Worm (Caenorhabditis elegans) whole organism, midembryonic: Measurements from ENCODE around the gene srbc-58.

Experiments
- T22C8.4 ChIP-seq: fragments of 200-800 bp; sonication (Bioruptor generic); IDR thresholded peaks from 2 replicates; pipeline ENCODE4 v1.3.6; 2022; ENCODE audit warnings: missing genetic modification characterization, missing compliant biosample characterization
- cog-1 ChIP-seq: sonication (generic microtip); optimal IDR thresholded peaks from 2 replicates; lab custom pipeline; 2016; ENCODE audit warnings: missing genetic modification characterization, missing compliant biosample characterization
- flt-1 ChIP-seq: fragments of 200-800 bp; sonication (Bioruptor generic); IDR thresholded peaks from 2 replicates; pipeline ENCODE4 v1.3.6; 2022; ENCODE audit warnings: missing genetic modification characterization, missing compliant biosample characterization
- klf-2 ChIP-seq: fragments of 200-800 bp; sonication (Bioruptor generic); conservative IDR thresholded peaks from 2 replicates; pipeline ENCODE4 v1.3.6; 2022; ENCODE audit warnings: missing genetic modification reagents, missing genetic modification characterization, missing compliant biosample characterization
- med-1 ChIP-seq: sonication (generic microtip); optimal IDR thresholded peaks from 2 replicates; lab custom pipeline; 2017; ENCODE audit warnings: missing genetic modification characterization, mild to moderate bottlenecking, missing compliant biosample characterization, antibody characterized with exemption, missing genetic modification reagents; ENCODE audit not compliant: insufficient read depth
- ref-1 ChIP-seq: fragments of 200-800 bp; sonication (Bioruptor generic); conservative IDR thresholded peaks from 2 replicates; pipeline ENCODE4 v1.3.6; 2022; ENCODE audit warnings: missing genetic modification reagents, missing genetic modification characterization, missing compliant biosample characterization
- tab-1 ChIP-seq: fragments of 200-800 bp; sonication (Bioruptor generic); IDR thresholded peaks from 2 replicates; pipeline ENCODE4 v1.3.6; 2022; ENCODE audit warnings: missing genetic modification characterization, missing compliant biosample characterization
- ztf-23 ChIP-seq: fragments of 200-800 bp; sonication (Bioruptor generic); IDR thresholded peaks from 2 replicates; pipeline ENCODE4 v1.3.6; 2022; ENCODE audit warnings: missing genetic modification reagents, missing genetic modification characterization, missing compliant biosample characterization
- ztf-29 ChIP-seq: fragments of 200-800 bp; sonication (Bioruptor generic); IDR thresholded peaks from 2 replicates; pipeline ENCODE4 v1.3.6; 2022; ENCODE audit warnings: missing genetic modification reagents, missing genetic modification characterization, missing compliant biosample characterization

DNA sequence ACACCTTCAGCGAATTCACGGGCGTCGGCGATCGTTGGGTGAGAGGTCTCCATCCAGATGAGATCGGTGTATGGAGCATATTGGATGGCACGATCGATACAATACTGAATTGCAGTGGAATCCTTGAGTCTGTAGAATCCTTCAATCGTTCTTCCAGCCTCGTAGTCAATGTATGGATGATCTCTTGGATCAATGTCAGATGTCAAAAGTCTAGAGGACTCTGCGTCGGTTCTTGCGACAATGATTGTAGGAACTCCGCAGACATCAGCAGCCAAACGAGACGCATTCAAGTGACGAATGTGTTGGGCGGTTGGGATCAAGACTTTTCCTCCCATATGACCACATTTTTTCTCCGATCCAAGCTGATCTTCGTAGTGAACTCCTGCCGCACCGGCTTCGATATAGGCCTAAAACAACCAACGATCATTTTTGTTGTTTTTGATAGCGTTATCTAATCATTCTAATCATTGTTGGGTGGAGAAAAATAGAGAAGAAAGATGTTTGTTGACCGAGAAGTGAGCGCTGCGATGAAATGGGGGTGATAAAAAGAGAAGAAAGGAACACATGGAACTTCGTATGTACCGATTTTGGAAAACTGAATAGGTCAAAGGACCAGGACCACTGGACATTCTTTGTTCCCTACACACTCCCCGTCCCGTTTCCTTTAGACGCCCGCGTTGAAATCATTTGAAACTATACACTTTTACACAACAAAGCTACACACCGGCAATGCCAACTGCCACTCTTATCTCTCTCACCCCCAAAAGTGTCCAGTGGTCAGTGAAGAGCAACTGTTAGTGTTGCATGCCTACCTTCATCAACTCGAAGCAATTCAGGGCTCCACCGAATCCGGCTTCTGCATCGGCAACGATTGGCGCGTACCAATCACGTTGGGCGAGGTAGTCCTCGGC, 48.0 kb upstream of the srbc-58 start:
- TF ChIP-seq klf-2 (GFP tag; lab: Robert Waterston, UW) = no peak
- TF ChIP-seq ref-1 = no peak
- no peak for TF ChIP-seq med-1 (GFP tag; lab: Kevin White, UChicago)
- no peak for TF ChIP-seq T22C8.4 (GFP tag; lab: Robert Waterston, UW)
- no peak for TF ChIP-seq flt-1 (GFP tag; lab: Robert Waterston, UW)
- no peak for TF ChIP-seq ztf-29 (GFP tag; lab: Robert Waterston, UW)
- no peak for TF ChIP-seq tab-1 (GFP tag; lab: Robert Waterston, UW)
- no peak for TF ChIP-seq ztf-23 (GFP tag; lab: Robert Waterston, UW)
- no peak for TF ChIP-seq cog-1 (tag; lab: Kevin White, UChicago)
